Worm (Caenorhabditis elegans): ENCODE data around the gene C33H5.16.

ce11 chrIV:7782292-7782691, 20.9 kb downstream of the C33H5.16 start, which contains the start of gene sec-10:
- TF ChIP-seq ztf-11 (tag; optimal IDR thresholded peaks at IDR 0.05) (no peak), ztf-4 (tag; optimal IDR thresholded peaks at IDR 0.05) (no peak), ama-1 (optimal IDR thresholded peaks at IDR 0.05) (no peak), egl-27 (tag; optimal IDR thresholded peaks at IDR 0.05) (no peak), R02D3.7 (tag; optimal IDR thresholded peaks at IDR 0.05) (no peak), lin-39 (tag; optimal IDR thresholded peaks at IDR 0.05) (no peak), nhr-12 (tag; optimal IDR thresholded peaks at IDR 0.05) (no peak), snpc-4 (tag; optimal IDR thresholded peaks at IDR 0.05) (no peak), lsy-2 (tag; optimal IDR thresholded peaks at IDR 0.05) (no peak), skn-1 (tag; optimal IDR thresholded peaks at IDR 0.05) (no peak)
